Fruit fly (Drosophila melanogaster) whole organism, pupa: ENCODE data around the gene CG11790.

Source experiments
- CG10348 ChIP-seq: fragments of 200-800 bp; sonication (Bioruptor generic); IDR thresholded peaks from 2 replicates; pipeline ENCODE4 v1.3.6; 2022; ENCODE audit warnings: missing biosample characterization, missing genetic modification characterization
- CG14655 ChIP-seq: fragments of 200-800 bp; sonication (Bioruptor generic); optimal IDR thresholded peaks from 3 replicates; lab custom pipeline; 2017; ENCODE audit warnings: mild to moderate bottlenecking, missing biosample characterization, missing genetic modification reagents, missing genetic modification characterization
- CG8159 ChIP-seq: fragments of 200-800 bp; sonication (Bioruptor generic); optimal IDR thresholded peaks from 3 replicates; lab custom pipeline; 2018; ENCODE audit warnings: missing biosample characterization, mild to moderate bottlenecking, missing genetic modification characterization, moderate library complexity
- EcR ChIP-seq: fragments of 200-800 bp; sonication (Bioruptor generic); optimal IDR thresholded peaks from 3 replicates; lab custom pipeline; 2019; ENCODE audit warnings: missing biosample characterization, missing genetic modification characterization, mild to moderate bottlenecking, moderate library complexity, missing genetic modification reagents
- Ets98B ChIP-seq: fragments of 200-800 bp; sonication (Bioruptor generic); IDR thresholded peaks from 2 replicates; pipeline ENCODE4 v1.3.6; 2022; ENCODE audit warnings: missing biosample characterization, missing genetic modification characterization

DNA sequence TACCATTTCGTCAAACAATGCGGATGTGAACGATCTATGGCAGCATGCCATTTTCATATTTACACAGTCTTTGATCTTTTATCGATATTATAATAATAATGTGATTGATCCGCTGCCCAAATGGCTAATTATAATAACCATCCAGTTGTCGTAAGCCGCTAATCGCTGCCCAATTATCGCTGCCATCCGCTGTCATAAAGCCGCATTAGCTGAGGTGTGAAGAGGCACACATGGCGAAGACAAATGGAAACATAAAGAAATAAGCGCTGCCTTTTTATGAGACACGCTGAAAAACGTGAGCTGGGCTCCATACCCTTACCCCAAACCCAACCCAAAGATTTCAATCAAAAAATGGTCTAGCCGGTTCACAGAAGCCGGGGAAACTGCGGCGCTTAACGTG is 35.5 kb upstream of the CG11790 start:
- TF ChIP-seq EcR (GFP tag; lab: Kevin White, UChicago) (no peak), Ets98B (GFP tag; lab: Robert Waterston, UW) (no peak), CG8159 (no peak), CG10348 (GFP tag; lab: Robert Waterston, UW) (no peak), CG14655 (GFP tag; lab: Kevin White, UChicago) (no peak)
